Fruit fly (Drosophila melanogaster) whole organism, wandering third instar larva: Measurements from ENCODE around the gene CG9147.

Experiments used
- GATAd ChIP-seq: sonication (Bioruptor generic); optimal IDR thresholded peaks from 2 replicates; lab custom pipeline; 2016; ENCODE audit warnings: missing biosample characterization, missing genetic modification characterization
- N ChIP-seq: fragments of >200 bp; optimal IDR thresholded peaks from 2 replicates; lab custom pipeline; 2018; ENCODE audit warnings: missing biosample characterization, missing external identifiers, missing genetic modification characterization
- Rel ChIP-seq, 2 experiments: fragments of 200-800 bp; sonication (Bioruptor generic) in 1 of 2; optimal IDR thresholded peaks; 2 replicates in 1 of 2; 3 replicates in 1 of 2; lab custom pipeline; 2016 to 2019; ENCODE audit warnings: mild to moderate bottlenecking in 2 of 2, missing biosample characterization in 2 of 2, missing genetic modification characterization in 2 of 2, moderate library complexity in 1 of 2
- br ChIP-seq: fragments of 200-800 bp; sonication (Bioruptor generic); optimal IDR thresholded peaks from 2 replicates; lab custom pipeline; 2016; ENCODE audit warnings: missing biosample characterization, missing genetic modification characterization
- fru ChIP-seq: fragments of 200-800 bp; sonication (Bioruptor generic); optimal IDR thresholded peaks from 3 replicates; lab custom pipeline; 2016; ENCODE audit warnings: missing biosample characterization, mild to moderate bottlenecking, missing genetic modification characterization
- h ChIP-seq: fragments of 200-800 bp; sonication (Bioruptor generic); optimal IDR thresholded peaks from 3 replicates; lab custom pipeline; 2016; ENCODE audit warnings: missing biosample characterization, mild to moderate bottlenecking, missing genetic modification characterization
- lola ChIP-seq: fragments of >200 bp; optimal IDR thresholded peaks from 2 replicates; lab custom pipeline; 2017; ENCODE audit warnings: missing biosample characterization, missing genetic modification characterization
- pan ChIP-seq: fragments of >200 bp; optimal IDR thresholded peaks from 2 replicates; lab custom pipeline; 2017
- psq ChIP-seq: fragments of 200-800 bp; sonication (Bioruptor generic); optimal IDR thresholded peaks from 3 replicates; lab custom pipeline; 2017; ENCODE audit warnings: missing biosample characterization, mild to moderate bottlenecking, missing genetic modification characterization, moderate library complexity
- usp ChIP-seq: fragments of >200 bp; optimal IDR thresholded peaks from 2 replicates; lab custom pipeline; 2017; ENCODE audit warnings: missing biosample characterization, missing genetic modification characterization

- TF ChIP-seq h = no peak
- no peak for TF ChIP-seq psq (GFP tag; lab: Kevin White, UChicago)
- no peak for TF ChIP-seq N
- no peak for TF ChIP-seq GATAd (GFP tag; lab: Kevin White, UChicago)
- no peak for TF ChIP-seq lola (GFP tag; lab: Kevin White, UChicago)
- TF ChIP-seq Rel (GFP tag; optimal IDR thresholded peaks at IDR 0.05; lab: Kevin White, UChicago) = no peak
- no peak for TF ChIP-seq Rel (tag; optimal IDR thresholded peaks at IDR 0.05; lab: Kevin White, UChicago)
- no peak for TF ChIP-seq usp
- TF ChIP-seq pan = no peak
- no peak for TF ChIP-seq br
- no peak for TF ChIP-seq fru (GFP tag; lab: Kevin White, UChicago)
Measured at dm6 chr2L:6050575-6050974, 15.2 kb upstream of the CG9147 start, which contains the start of gene CG9135.
